Worm (Caenorhabditis elegans) whole organism, mixed stage, embryonic: Measurements from ENCODE around the gene btb-14.

ENCODE experiments used
- M03D4.4 ChIP-seq: sonication (generic microtip); optimal IDR thresholded peaks from 2 replicates; lab custom pipeline; 2017; ENCODE audit warnings: mild to moderate bottlenecking, missing genetic modification characterization, missing compliant biosample characterization
- bed-3 ChIP-seq: fragments of 200-800 bp; sonication (Bioruptor generic); optimal IDR thresholded peaks from 3 replicates; lab custom pipeline; 2018; ENCODE audit warnings: mild to moderate bottlenecking, missing genetic modification characterization, moderate library complexity, missing compliant biosample characterization
- ceh-39 ChIP-seq: fragments of 150-350 bp; optimal IDR thresholded peaks from 2 replicates; lab custom pipeline; 2014; ENCODE audit warnings: missing biosample characterization, missing genetic modification characterization
- ceh-43 ChIP-seq: fragments of 200-800 bp; sonication (Bioruptor generic); optimal IDR thresholded peaks from 2 replicates; lab custom pipeline; 2018; ENCODE audit warnings: mild to moderate bottlenecking, missing genetic modification characterization, moderate library complexity, missing compliant biosample characterization
- ceh-83 ChIP-seq: fragments of 200-800 bp; sonication (Bioruptor generic); optimal IDR thresholded peaks from 2 replicates; lab custom pipeline; 2018; ENCODE audit warnings: mild to moderate bottlenecking, missing genetic modification characterization, missing compliant biosample characterization
- ces-1 ChIP-seq: fragments of 150-350 bp; optimal IDR thresholded peaks from 2 replicates; lab custom pipeline; 2014; ENCODE audit warnings: missing biosample characterization, missing genetic modification reagents, missing genetic modification characterization
- cnd-1 ChIP-seq: fragments of 200-800 bp; sonication (Bioruptor generic); optimal IDR thresholded peaks from 2 replicates; lab custom pipeline; 2018; ENCODE audit warnings: mild to moderate bottlenecking, missing genetic modification characterization, missing compliant biosample characterization
- drap-1 ChIP-seq: fragments of 200-800 bp; sonication (Bioruptor generic); optimal IDR thresholded peaks from 3 replicates; lab custom pipeline; 2018; ENCODE audit warnings: mild to moderate bottlenecking, missing genetic modification characterization, missing compliant biosample characterization
- elt-1 ChIP-seq: sonication (generic microtip); optimal IDR thresholded peaks from 2 replicates; lab custom pipeline; 2017; ENCODE audit warnings: missing genetic modification characterization, mild to moderate bottlenecking, missing compliant biosample characterization, antibody characterized with exemption, moderate library complexity, borderline replicate concordance; ENCODE audit not compliant: insufficient read depth
- elt-3 ChIP-seq: fragments of 150-350 bp; optimal IDR thresholded peaks from 2 replicates; lab custom pipeline; 2014; ENCODE audit warnings: missing biosample characterization, missing genetic modification characterization
- flh-1 ChIP-seq: fragments of 200-800 bp; sonication (Bioruptor generic); optimal IDR thresholded peaks from 2 replicates; lab custom pipeline; 2018; ENCODE audit warnings: mild to moderate bottlenecking, missing genetic modification characterization, moderate library complexity, missing compliant biosample characterization
- hlh-1 ChIP-seq: fragments of 150-350 bp; optimal IDR thresholded peaks from 2 replicates; lab custom pipeline; 2014; ENCODE audit warnings: missing biosample characterization, missing genetic modification reagents, missing genetic modification characterization
- lsy-2 ChIP-seq: fragments of 150-350 bp; optimal IDR thresholded peaks from 2 replicates; lab custom pipeline; 2014; ENCODE audit warnings: missing biosample characterization, missing genetic modification characterization
- mab-5 ChIP-seq: fragments of 150-350 bp; optimal IDR thresholded peaks from 2 replicates; lab custom pipeline; 2014; ENCODE audit warnings: missing biosample characterization, missing genetic modification characterization
- mep-1 ChIP-seq: fragments of 150-350 bp; optimal IDR thresholded peaks from 2 replicates; lab custom pipeline; 2017; ENCODE audit warnings: missing biosample characterization, missing genetic modification reagents, missing genetic modification characterization, inconsistent platforms
- mls-2 ChIP-seq: sonication (generic microtip); optimal IDR thresholded peaks from 2 replicates; lab custom pipeline; 2016; ENCODE audit warnings: mild to moderate bottlenecking, missing genetic modification characterization, moderate library complexity, missing compliant biosample characterization
- nhr-12 ChIP-seq: fragments of 150-350 bp; optimal IDR thresholded peaks from 2 replicates; lab custom pipeline; 2014; ENCODE audit warnings: missing biosample characterization, missing genetic modification characterization
- nhr-2 ChIP-seq: fragments of 150-350 bp; optimal IDR thresholded peaks from 2 replicates; lab custom pipeline; 2014; ENCODE audit warnings: missing biosample characterization, missing genetic modification characterization
- nhr-237 ChIP-seq: fragments of 150-350 bp; optimal IDR thresholded peaks from 2 replicates; lab custom pipeline; 2014; ENCODE audit warnings: missing biosample characterization, missing genetic modification characterization
- nhr-28 ChIP-seq: fragments of 150-350 bp; optimal IDR thresholded peaks from 2 replicates; lab custom pipeline; 2014; ENCODE audit warnings: missing biosample characterization, missing genetic modification characterization
- nhr-76 ChIP-seq: sonication (generic microtip); optimal IDR thresholded peaks from 2 replicates; lab custom pipeline; 2017; ENCODE audit warnings: missing biosample characterization, missing genetic modification characterization
- pha-4 ChIP-seq: fragments of 150-350 bp; optimal IDR thresholded peaks from 2 replicates; lab custom pipeline; 2018; ENCODE audit warnings: missing biosample characterization, missing genetic modification reagents, missing genetic modification characterization
- sem-2 ChIP-seq: fragments of 200-800 bp; sonication (Bioruptor generic); optimal IDR thresholded peaks from 2 replicates; lab custom pipeline; 2018; ENCODE audit warnings: mild to moderate bottlenecking, missing genetic modification characterization, missing compliant biosample characterization
- sptf-1 ChIP-seq: sonication (generic microtip); optimal IDR thresholded peaks from 2 replicates; lab custom pipeline; 2017; ENCODE audit warnings: mild to moderate bottlenecking, missing genetic modification characterization, moderate library complexity, missing compliant biosample characterization
- unc-120 ChIP-seq: sonication (generic microtip); optimal IDR thresholded peaks from 2 replicates; lab custom pipeline; 2017; ENCODE audit warnings: missing genetic modification characterization, missing compliant biosample characterization; ENCODE audit not compliant: poor library complexity, severe bottlenecking
- unc-62 ChIP-seq: fragments of 150-350 bp; optimal IDR thresholded peaks from 2 replicates; lab custom pipeline; 2014; ENCODE audit warnings: missing biosample characterization, missing genetic modification reagents, missing genetic modification characterization
- zip-8 ChIP-seq: fragments of 150-350 bp; optimal IDR thresholded peaks from 2 replicates; lab custom pipeline; 2014; ENCODE audit warnings: missing biosample characterization, missing genetic modification characterization
- ztf-11 ChIP-seq: fragments of 150-350 bp; optimal IDR thresholded peaks from 2 replicates; lab custom pipeline; 2014; ENCODE audit warnings: missing biosample characterization, missing genetic modification characterization

Gene btb-14

DNA sequence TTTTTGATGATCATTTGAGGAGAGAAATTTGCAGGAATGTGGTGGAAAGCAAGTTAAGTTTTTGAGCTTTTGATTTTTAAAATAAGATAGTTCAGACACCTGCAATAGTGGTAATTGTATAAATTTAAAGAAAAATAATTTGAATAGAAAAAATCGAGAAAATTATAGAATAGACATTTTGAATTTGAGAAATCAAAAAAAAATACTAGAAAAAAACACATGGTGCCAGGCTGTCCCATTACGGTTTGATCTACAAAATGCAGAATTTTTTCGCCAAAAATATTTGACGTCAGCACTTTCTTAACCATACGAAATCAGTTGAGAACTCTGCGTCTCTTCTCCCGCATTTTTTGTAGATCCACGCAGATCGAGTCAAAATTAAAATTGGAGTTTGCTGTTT is 34.3 kb downstream of the btb-14 start, which contains the start of gene sre-27:
Gene sre-27 (minus strand): TSS at position 101 of the 400 bp plus-strand sequence.
- TF ChIP-seq nhr-2 (tag; lab: Kevin White, UChicago) (no peak), nhr-237 (tag; lab: Kevin White, UChicago) (no peak), mls-2 (tag; lab: Kevin White, UChicago) (no peak), drap-1 (GFP tag; lab: Kevin White, UChicago) (no peak), sem-2 (no peak)

DNA sequence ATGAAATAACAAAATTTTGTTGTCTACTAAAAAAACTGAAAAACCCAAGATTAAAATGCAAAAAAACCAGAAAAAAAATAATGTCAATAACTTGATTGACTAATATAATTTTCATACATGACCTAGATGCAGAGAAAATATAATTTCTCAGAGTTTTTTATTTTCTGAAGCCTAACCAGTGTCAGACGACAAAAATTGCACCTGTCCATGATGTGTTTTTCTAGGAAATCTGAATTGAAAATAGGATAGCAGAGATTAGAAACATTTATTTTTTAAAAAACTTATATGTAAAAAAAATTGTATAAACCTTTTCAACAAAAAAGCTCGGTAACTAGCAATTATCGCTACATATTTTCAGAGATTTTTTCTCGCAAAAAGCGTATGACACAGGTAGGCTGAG is 34.7 kb downstream of the btb-14 start:
- no peak for TF ChIP-seq ceh-39
- TF ChIP-seq nhr-76 (tag; lab: Kevin White, UChicago), result no peak
- TF ChIP-seq nhr-28 (tag; lab: Kevin White, UChicago), result no peak
- TF ChIP-seq ces-1, result no peak
- TF ChIP-seq zip-8 (tag; lab: Kevin White, UChicago), result no peak
- TF ChIP-seq mls-2 (tag; lab: Kevin White, UChicago), result no peak
- no peak for TF ChIP-seq bed-3 (GFP tag; lab: Kevin White, UChicago)
- TF ChIP-seq mab-5 (tag; lab: Kevin White, UChicago), result no peak
- TF ChIP-seq sptf-1 (tag; lab: Kevin White, UChicago), result no peak
- no peak for TF ChIP-seq elt-1 (tag; lab: Kevin White, UChicago)
- TF ChIP-seq hlh-1 (tag; lab: Kevin White, UChicago), result no peak
- no peak for TF ChIP-seq elt-3 (tag; lab: Kevin White, UChicago)
- no peak for TF ChIP-seq nhr-12 (tag; lab: Kevin White, UChicago)
- TF ChIP-seq flh-1 (GFP tag; lab: Kevin White, UChicago), result no peak
- TF ChIP-seq unc-120 (tag; lab: Kevin White, UChicago), result no peak
- TF ChIP-seq nhr-237 (tag; lab: Kevin White, UChicago), result no peak
- no peak for TF ChIP-seq M03D4.4 (tag; lab: Kevin White, UChicago)
- TF ChIP-seq lsy-2 (tag; lab: Kevin White, UChicago), result no peak
- no peak for TF ChIP-seq nhr-2 (tag; lab: Kevin White, UChicago)
- no peak for TF ChIP-seq drap-1 (GFP tag; lab: Kevin White, UChicago)

DNA sequence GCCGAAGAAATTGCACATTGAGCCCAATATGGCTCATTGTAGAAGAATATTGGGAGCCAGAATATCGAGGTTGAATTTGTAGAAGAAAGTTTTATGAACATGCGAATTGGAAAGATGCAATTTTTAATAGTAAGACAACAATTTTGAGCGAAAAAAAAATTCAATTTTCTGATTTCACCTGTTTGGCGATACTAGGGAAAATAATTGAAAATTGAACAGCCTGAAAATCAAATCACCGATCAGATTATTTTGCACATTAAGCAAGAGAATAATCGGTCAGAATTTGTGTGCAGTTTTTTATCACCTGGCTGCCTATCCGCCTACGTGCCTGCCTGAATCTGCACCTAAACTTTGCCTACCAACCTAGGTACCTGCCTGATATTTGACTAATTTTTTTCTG is 37.2 kb downstream of the btb-14 start, which contains the start of gene sre-26:
Gene sre-26 (minus strand): TSS at position 101 of the 400 bp plus-strand sequence.
- TF ChIP-seq nhr-237 (tag; lab: Kevin White, UChicago), result no peak
- TF ChIP-seq flh-1 (GFP tag; lab: Kevin White, UChicago), result no peak
- TF ChIP-seq nhr-2 (tag; lab: Kevin White, UChicago), result no peak
- TF ChIP-seq nhr-12 (tag; lab: Kevin White, UChicago), result no peak
- no peak for TF ChIP-seq sptf-1 (tag; lab: Kevin White, UChicago)
- TF ChIP-seq bed-3 (GFP tag; lab: Kevin White, UChicago), result no peak
- no peak for TF ChIP-seq zip-8 (tag; lab: Kevin White, UChicago)
- no peak for TF ChIP-seq cnd-1 (tag; lab: Kevin White, UChicago)
- TF ChIP-seq ceh-83, result no peak
- no peak for TF ChIP-seq mab-5 (tag; lab: Kevin White, UChicago)
- TF ChIP-seq ceh-43 (GFP tag; lab: Kevin White, UChicago), result no peak
- TF ChIP-seq ceh-39, result no peak

DNA sequence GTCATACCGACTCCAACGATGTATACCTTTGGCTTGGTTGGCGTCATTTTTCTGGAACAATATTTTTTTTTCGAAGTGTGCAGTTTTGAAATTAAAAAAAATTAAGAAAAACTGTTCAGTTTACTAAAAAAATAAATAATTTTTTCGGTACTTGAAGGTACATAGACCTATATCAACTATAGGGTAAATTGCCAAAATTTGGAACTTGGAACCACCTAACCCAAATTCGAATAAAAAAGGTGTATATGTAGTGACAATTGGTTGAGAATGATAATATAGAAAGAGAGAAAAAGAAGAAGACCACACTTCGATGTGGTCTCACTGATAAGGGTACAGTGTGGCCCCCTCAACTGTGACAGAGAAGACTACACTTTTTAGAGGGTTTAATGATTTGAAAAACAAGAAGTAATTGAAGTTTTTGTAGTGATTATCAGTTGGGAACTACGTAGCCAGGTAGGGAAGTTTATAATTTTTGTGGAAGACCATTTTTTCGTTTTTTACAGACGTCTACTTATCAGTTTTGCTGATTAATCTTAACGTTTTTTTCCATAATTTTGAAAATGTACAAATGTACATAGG is 42.5 kb downstream of the btb-14 start, which contains the start of gene daf-22:
Gene daf-22 (minus strand): TSS at position 51 of the 579 bp plus-strand sequence.
- TF ChIP-seq ztf-11, result no peak
- TF ChIP-seq unc-62 (GFP tag; lab: Kevin White, UChicago), result no peak
- TF ChIP-seq, all 35 proteins: peak for 0

DNA sequence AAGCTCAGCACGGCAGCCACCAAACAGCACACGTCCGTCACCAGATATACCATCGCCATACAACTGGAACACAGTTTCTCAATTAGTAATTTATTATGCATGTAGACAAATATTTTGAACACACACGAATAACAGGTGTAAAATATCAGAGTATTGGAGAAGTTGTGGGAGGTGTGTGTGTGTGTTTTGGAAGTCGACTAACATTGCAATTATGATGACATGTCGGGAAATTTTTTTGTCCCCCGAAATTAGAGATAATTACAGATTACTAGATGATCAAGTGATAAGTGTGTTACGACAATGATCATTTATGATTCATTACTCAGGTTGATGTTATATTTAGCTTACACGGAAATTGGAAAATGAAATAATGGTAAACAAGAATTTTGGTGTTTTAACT is 46.5 kb downstream of the btb-14 start, which contains the start of gene Y57A10C.8:
Gene Y57A10C.8 (minus strand): TSS at position 101 of the 400 bp plus-strand sequence.
- TF ChIP-seq bed-3 (GFP tag; lab: Kevin White, UChicago), result no peak
- no peak for TF ChIP-seq sem-2
- no peak for TF ChIP-seq elt-1 (tag; lab: Kevin White, UChicago)
- no peak for TF ChIP-seq pha-4
- TF ChIP-seq unc-62 (GFP tag; lab: Kevin White, UChicago), result no peak
- no peak for TF ChIP-seq sptf-1 (tag; lab: Kevin White, UChicago)
- no peak for TF ChIP-seq lsy-2 (tag; lab: Kevin White, UChicago)
- TF ChIP-seq mep-1 (tag; lab: Kevin White, UChicago), result no peak
- TF ChIP-seq M03D4.4 (tag; lab: Kevin White, UChicago), result no peak
- no peak for TF ChIP-seq cnd-1 (tag; lab: Kevin White, UChicago)
- no peak for TF ChIP-seq ceh-83
- TF ChIP-seq ztf-11, result no peak
- no peak for TF ChIP-seq nhr-28 (tag; lab: Kevin White, UChicago)
- no peak for TF ChIP-seq hlh-1 (tag; lab: Kevin White, UChicago)
- no peak for TF ChIP-seq unc-120 (tag; lab: Kevin White, UChicago)
